Worm (Caenorhabditis elegans): ENCODE data around the gene nbs-1.
A peak's percentile ranks its signal among the peaks of the same experiment; 100 is the strongest.

nbs-1 gene

DNA sequence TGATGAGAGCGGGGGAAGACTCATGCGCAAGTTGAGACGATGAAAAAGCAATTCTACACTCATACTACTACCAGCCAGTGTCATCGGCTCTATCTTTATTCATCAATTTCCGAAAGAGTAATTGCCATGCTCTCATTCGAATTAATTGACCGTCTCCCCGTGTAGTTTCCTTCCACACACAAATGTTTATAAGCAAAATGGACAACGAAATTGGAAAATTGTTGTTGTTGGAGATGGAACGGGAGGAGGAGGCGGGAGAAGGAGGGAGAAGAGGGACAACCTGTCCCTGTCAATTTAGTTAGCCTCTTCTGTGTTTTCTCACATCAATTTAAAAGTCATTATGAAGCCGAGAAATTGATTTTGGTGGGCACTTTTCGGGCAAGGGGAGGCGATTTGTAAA is 23.7 kb downstream of the nbs-1 start:
- TF ChIP-seq tab-1 (GFP tag; IDR thresholded peaks at IDR 0.05): no peak
- TF ChIP-seq ztf-23 (GFP tag; IDR thresholded peaks at IDR 0.05): no peak
- no peak for TF ChIP-seq flt-1 (GFP tag; IDR thresholded peaks at IDR 0.05)
- no peak for TF ChIP-seq cog-1 (tag; optimal IDR thresholded peaks at IDR 0.05)
- no peak for TF ChIP-seq ref-1 (GFP tag; conservative IDR thresholded peaks at IDR 0.05)
- TF ChIP-seq ztf-29 (GFP tag; IDR thresholded peaks at IDR 0.05): no peak

DNA sequence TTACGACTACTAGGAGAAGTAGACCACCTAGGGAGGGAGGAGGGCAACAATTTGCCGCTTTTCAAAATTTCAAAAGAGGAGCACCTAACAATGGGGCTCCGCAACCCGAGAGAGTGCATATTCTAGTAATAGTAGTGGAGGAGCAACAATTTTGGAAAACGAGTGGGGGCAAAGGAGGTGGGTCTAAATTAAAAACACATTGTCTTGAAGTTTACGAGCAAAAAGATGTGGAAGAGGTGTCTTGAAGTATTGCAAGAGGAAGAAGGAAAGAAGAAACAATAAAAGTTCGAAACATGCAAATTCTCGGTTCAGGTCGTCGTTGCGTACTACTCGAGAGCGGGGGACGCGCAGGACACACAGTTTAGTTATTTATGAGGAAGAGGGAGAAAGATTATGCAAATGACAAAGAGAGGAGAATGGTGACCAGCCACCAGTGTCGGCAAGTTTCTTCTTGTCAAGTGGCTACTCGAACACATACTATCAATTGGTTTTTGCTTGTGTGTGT is 32.0 kb downstream of the nbs-1 start:
- TF ChIP-seq cog-1 (tag; optimal IDR thresholded peaks at IDR 0.05) (no peak), flt-1 (GFP tag; IDR thresholded peaks at IDR 0.05) (no peak), T22C8.4 (GFP tag; IDR thresholded peaks at IDR 0.05) (no peak), ref-1 (GFP tag; conservative IDR thresholded peaks at IDR 0.05) (no peak), klf-2 (GFP tag; conservative IDR thresholded peaks at IDR 0.05) (no peak)

DNA sequence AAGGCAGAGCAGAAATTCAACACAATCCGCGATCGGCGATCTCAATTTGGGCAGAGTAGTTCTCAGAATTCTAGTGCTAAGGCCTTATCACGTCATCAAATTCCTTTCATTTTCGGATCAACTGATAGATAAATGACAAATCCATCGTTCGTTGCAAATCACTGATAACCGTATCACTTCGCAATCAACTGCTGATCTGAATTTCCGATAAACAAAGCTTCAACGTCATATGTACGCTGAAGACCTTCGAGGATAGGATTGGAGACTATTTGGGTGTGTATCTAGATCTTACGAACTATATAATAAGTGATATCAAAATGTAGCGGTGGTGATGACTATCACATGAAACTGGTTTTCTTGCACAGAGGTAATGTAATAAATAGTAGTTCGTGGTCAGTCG is 39.0 kb downstream of the nbs-1 start:
- TF ChIP-seq cog-1 (tag; optimal IDR thresholded peaks at IDR 0.05) (no peak), klf-2 (GFP tag; conservative IDR thresholded peaks at IDR 0.05) (no peak), ztf-23 (GFP tag; IDR thresholded peaks at IDR 0.05) (no peak)

DNA sequence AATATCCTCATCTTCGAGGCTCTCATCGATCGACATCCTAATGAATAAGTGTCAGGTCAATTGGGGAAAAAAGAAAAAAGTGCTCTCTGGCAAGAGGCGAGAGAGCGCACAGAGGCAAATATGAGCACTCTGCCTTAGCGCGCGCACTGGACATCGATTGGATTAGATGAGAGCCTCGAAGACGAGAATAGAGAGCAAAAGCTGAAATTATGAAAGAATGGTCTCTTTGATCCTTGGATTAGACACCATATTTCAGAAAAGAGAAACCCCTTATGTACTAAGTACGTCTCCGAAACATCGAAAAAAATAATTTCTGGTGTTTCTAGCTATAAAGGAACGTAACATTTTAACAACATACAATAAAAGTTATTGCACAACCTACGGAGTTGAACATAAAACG is 41.1 kb downstream of the nbs-1 start, which contains the start of gene F45E10.2:
Gene F45E10.2, minus strand, starts transcription at position 101 of the 400 bp plus-strand sequence.
- no peak for TF ChIP-seq ztf-23 (GFP tag; IDR thresholded peaks at IDR 0.05)
- 0 out of 2 replicates have a peak, but pooled peaks have one; percentile 13 for TF ChIP-seq T22C8.4 (GFP tag; IDR thresholded peaks at IDR 0.05)
- no peak for TF ChIP-seq med-1 (GFP tag; optimal IDR thresholded peaks at IDR 0.05; ENCODE audit: insufficient read depth)

DNA sequence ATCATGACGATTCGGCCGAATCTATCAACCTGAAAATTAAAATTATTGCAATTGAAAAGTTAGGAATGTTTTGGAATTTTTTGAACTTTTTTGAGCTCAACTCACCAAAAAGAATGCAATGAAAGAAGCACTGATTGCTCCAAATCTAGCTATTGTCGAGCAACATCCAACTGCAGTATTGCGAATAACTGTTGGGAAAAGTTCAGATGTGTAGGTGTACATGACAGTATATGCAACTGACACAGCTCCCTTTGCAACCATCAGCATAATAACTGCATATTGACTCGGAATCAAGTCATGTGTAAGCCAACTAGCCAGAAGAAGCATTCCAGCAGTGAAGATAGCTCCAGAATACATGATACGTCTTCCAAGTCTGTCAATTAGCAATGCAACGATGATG is 43.8 kb downstream of the nbs-1 start:
- TF ChIP-seq ref-1 (GFP tag; conservative IDR thresholded peaks at IDR 0.05): no peak
- TF ChIP-seq tab-1 (GFP tag; IDR thresholded peaks at IDR 0.05): no peak
- no peak for TF ChIP-seq ztf-29 (GFP tag; IDR thresholded peaks at IDR 0.05)
- TF ChIP-seq klf-2 (GFP tag; conservative IDR thresholded peaks at IDR 0.05): no peak
- TF ChIP-seq flt-1 (GFP tag; IDR thresholded peaks at IDR 0.05): no peak
- no peak for TF ChIP-seq T22C8.4 (GFP tag; IDR thresholded peaks at IDR 0.05)
- no peak for TF ChIP-seq cog-1 (tag; optimal IDR thresholded peaks at IDR 0.05)
- no peak for TF ChIP-seq med-1 (GFP tag; optimal IDR thresholded peaks at IDR 0.05; ENCODE audit: insufficient read depth)
- no peak for TF ChIP-seq ztf-23 (GFP tag; IDR thresholded peaks at IDR 0.05)

DNA sequence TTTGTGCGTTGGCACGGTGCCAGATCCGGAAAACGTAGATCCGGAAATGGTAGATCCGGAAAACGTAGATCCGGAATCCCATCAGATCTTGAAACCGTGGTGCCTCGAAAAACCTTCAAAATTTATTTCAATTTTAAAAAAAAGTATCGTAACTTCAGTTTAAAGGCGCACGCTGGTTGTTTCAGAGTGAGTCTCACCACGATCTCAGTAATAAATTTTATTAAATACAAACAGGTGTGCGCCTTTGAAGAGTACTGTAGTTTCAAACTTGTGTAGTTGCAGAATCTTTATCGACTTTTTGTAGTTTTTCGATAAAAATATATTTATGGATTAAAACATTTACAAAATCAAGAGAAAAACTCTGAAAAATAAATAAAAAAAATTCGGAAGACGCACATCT is 45.6 kb downstream of the nbs-1 start:
- no peak for TF ChIP-seq ztf-29 (GFP tag; IDR thresholded peaks at IDR 0.05)
- TF ChIP-seq tab-1 (GFP tag; IDR thresholded peaks at IDR 0.05): no peak
- no peak for TF ChIP-seq T22C8.4 (GFP tag; IDR thresholded peaks at IDR 0.05)
- TF ChIP-seq med-1 (GFP tag; optimal IDR thresholded peaks at IDR 0.05; ENCODE audit: insufficient read depth): no peak
- TF ChIP-seq flt-1 (GFP tag; IDR thresholded peaks at IDR 0.05): no peak
- TF ChIP-seq cog-1 (tag; optimal IDR thresholded peaks at IDR 0.05): no peak
- TF ChIP-seq ref-1 (GFP tag; conservative IDR thresholded peaks at IDR 0.05): no peak
- no peak for TF ChIP-seq klf-2 (GFP tag; conservative IDR thresholded peaks at IDR 0.05)
- TF ChIP-seq ztf-23 (GFP tag; IDR thresholded peaks at IDR 0.05): no peak

DNA sequence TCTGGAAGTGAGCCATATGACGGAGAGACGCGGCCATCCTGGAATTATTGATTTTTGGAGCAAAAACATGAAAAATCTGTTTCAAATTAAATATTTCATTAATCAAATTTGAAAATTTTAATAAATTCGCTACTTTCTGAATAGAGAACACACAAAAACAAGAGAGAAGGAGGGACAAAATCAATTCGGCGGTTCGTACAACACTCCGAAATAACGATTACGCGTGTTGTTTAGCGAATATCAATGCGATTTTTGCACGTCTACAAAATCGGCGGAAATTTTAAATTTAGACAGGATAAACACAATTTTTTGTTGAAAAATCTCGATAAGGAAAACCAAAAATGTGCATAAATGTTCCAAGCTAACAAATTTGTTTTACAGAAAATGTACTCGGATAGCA is 46.4 kb downstream of the nbs-1 start, which contains the start of the genes sdhd-1 and ilkp-1:
Gene sdhd-1, minus strand, starts transcription at position 38 of the 400 bp plus-strand sequence.
Gene ilkp-1, plus strand, starts transcription at position 380 of the 400 bp plus-strand sequence.
- TF ChIP-seq ref-1 (GFP tag; conservative IDR thresholded peaks at IDR 0.05) (no peak), cog-1 (tag; optimal IDR thresholded peaks at IDR 0.05) (no peak), ztf-29 (GFP tag; IDR thresholded peaks at IDR 0.05) (no peak), med-1 (GFP tag; optimal IDR thresholded peaks at IDR 0.05; ENCODE audit: insufficient read depth) (no peak), klf-2 (GFP tag; conservative IDR thresholded peaks at IDR 0.05) (no peak), flt-1 (GFP tag; IDR thresholded peaks at IDR 0.05) (no peak), tab-1 (GFP tag; IDR thresholded peaks at IDR 0.05) (no peak), ztf-23 (GFP tag; IDR thresholded peaks at IDR 0.05) (no peak), T22C8.4 (GFP tag; IDR thresholded peaks at IDR 0.05) (no peak)

DNA sequence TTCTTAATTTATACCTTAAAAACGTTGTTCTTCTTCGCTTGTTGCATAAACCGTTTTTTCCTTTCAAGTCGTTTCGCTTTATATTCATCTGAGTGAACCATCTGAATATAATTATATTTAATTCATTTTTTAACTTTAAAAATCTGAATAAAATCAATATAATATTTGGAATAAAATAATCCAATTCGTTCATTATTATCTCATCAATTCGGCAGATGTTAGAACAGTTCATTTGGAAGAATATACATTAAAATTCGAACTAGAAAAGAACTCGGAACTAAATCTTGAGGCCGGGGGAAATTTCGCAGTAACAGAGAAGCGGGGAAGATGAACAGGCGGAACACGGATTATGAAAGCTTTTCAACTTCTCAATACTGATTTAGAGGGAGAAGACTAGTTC is 47.3 kb downstream of the nbs-1 start, which contains the start of gene F33A8.4:
Gene F33A8.4, minus strand, starts transcription at position 101 of the 400 bp plus-strand sequence.
- TF ChIP-seq T22C8.4 (GFP tag; IDR thresholded peaks at IDR 0.05): no peak
- no peak for TF ChIP-seq ref-1 (GFP tag; conservative IDR thresholded peaks at IDR 0.05)
- no peak for TF ChIP-seq cog-1 (tag; optimal IDR thresholded peaks at IDR 0.05)
- no peak for TF ChIP-seq ztf-29 (GFP tag; IDR thresholded peaks at IDR 0.05)
- TF ChIP-seq klf-2 (GFP tag; conservative IDR thresholded peaks at IDR 0.05): no peak
- no peak for TF ChIP-seq med-1 (GFP tag; optimal IDR thresholded peaks at IDR 0.05; ENCODE audit: insufficient read depth)
- no peak for TF ChIP-seq tab-1 (GFP tag; IDR thresholded peaks at IDR 0.05)
- TF ChIP-seq ztf-23 (GFP tag; IDR thresholded peaks at IDR 0.05): no peak
- TF ChIP-seq flt-1 (GFP tag; IDR thresholded peaks at IDR 0.05): no peak

DNA sequence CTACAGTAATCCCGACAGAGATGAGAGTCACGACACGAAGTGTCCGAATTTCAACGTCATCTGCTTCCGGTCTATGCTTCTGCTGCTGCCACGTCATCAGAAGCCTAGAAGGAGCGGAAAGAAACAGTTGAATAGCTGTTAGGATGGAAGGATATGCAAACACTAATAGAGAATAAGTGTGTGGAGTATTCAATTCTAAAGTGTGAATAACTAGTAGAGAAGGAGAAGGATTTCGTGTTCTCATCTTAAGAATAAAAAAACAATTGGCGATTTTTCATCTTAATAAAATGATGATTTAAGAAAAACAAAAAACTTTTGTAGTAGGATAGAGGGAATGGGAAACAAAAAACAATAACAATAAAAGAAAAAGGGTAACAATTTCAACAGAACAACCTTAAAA is 50.4 kb downstream of the nbs-1 start, which contains the start of gene col-83:
Gene col-83, minus strand, starts transcription at position 101 of the 400 bp plus-strand sequence.
- no peak for TF ChIP-seq klf-2 (GFP tag; conservative IDR thresholded peaks at IDR 0.05)
- TF ChIP-seq flt-1 (GFP tag; IDR thresholded peaks at IDR 0.05): no peak
- no peak for TF ChIP-seq ztf-23 (GFP tag; IDR thresholded peaks at IDR 0.05)
- no peak for TF ChIP-seq ztf-29 (GFP tag; IDR thresholded peaks at IDR 0.05)
- TF ChIP-seq T22C8.4 (GFP tag; IDR thresholded peaks at IDR 0.05): no peak
- no peak for TF ChIP-seq tab-1 (GFP tag; IDR thresholded peaks at IDR 0.05)
- no peak for TF ChIP-seq ref-1 (GFP tag; conservative IDR thresholded peaks at IDR 0.05)
- TF ChIP-seq cog-1 (tag; optimal IDR thresholded peaks at IDR 0.05): no peak
- no peak for TF ChIP-seq med-1 (GFP tag; optimal IDR thresholded peaks at IDR 0.05; ENCODE audit: insufficient read depth)

Data from whole organism, midembryonic.